Worm (Caenorhabditis elegans) whole organism, young adult: Measurements from ENCODE around the gene Y48E1C.4.

ENCODE experiments used
- B0035.1 ChIP-seq: sonication (generic microtip); optimal IDR thresholded peaks from 2 replicates; lab custom pipeline; 2016; ENCODE audit warnings: missing genetic modification characterization, mild to moderate bottlenecking, missing compliant biosample characterization, missing genotype, missing genetic modification reagents
- C17E4.6 ChIP-seq: fragments of 200-800 bp; sonication (Bioruptor generic); IDR thresholded peaks from 2 replicates; pipeline ENCODE4 v1.3.6; 2022; ENCODE audit warnings: missing genetic modification reagents, missing genetic modification characterization, missing compliant biosample characterization
- F10E7.11 ChIP-seq: sonication (generic microtip); optimal IDR thresholded peaks from 2 replicates; lab custom pipeline; 2017; ENCODE audit warnings: mild to moderate bottlenecking, missing genetic modification characterization, moderate library complexity, missing compliant biosample characterization
- F23B12.7 ChIP-seq: sonication (generic microtip); optimal IDR thresholded peaks from 2 replicates; lab custom pipeline; 2017; ENCODE audit warnings: missing genetic modification characterization, mild to moderate bottlenecking, missing compliant biosample characterization, antibody characterized with exemption, moderate library complexity; ENCODE audit not compliant: insufficient read depth
- F39B2.1 ChIP-seq: fragments of 200-800 bp; sonication (Bioruptor generic); IDR thresholded peaks from 2 replicates; pipeline ENCODE4 v1.3.6; 2022; ENCODE audit warnings: missing genetic modification reagents, missing genetic modification characterization, missing compliant biosample characterization
- F52B5.7 ChIP-seq: sonication (generic microtip); optimal IDR thresholded peaks from 2 replicates; lab custom pipeline; 2016; ENCODE audit warnings: mild to moderate bottlenecking, missing genetic modification characterization, missing compliant biosample characterization
- F55B11.4 ChIP-seq: sonication (generic microtip); optimal IDR thresholded peaks from 2 replicates; lab custom pipeline; 2016; ENCODE audit warnings: missing compliant biosample characterization, missing genetic modification characterization, borderline replicate concordance; ENCODE audit not compliant: insufficient read depth
- F57C9.4 ChIP-seq: sonication (generic microtip); optimal IDR thresholded peaks from 2 replicates; lab custom pipeline; 2017; ENCODE audit warnings: mild to moderate bottlenecking, missing genetic modification characterization, missing compliant biosample characterization
- T07F8.4 ChIP-seq: sonication (generic microtip); optimal IDR thresholded peaks from 2 replicates; lab custom pipeline; 2016; ENCODE audit warnings: mild to moderate bottlenecking, missing genetic modification characterization, moderate library complexity, missing compliant biosample characterization
- Y53F4B.3 ChIP-seq: fragments of 200-800 bp; sonication (Bioruptor generic); IDR thresholded peaks from 2 replicates; pipeline ENCODE4 v1.3.6; 2022; ENCODE audit warnings: missing genetic modification reagents, missing genetic modification characterization, missing compliant biosample characterization
- Y56A3A.18 ChIP-seq: fragments of 200-800 bp; sonication (Bioruptor generic); IDR thresholded peaks from 2 replicates; pipeline ENCODE4 v1.3.6; 2022; ENCODE audit warnings: missing genetic modification reagents, missing genetic modification characterization, missing compliant biosample characterization
- aptf-2 ChIP-seq: fragments of 200-800 bp; sonication (Bioruptor generic); conservative IDR thresholded peaks from 2 replicates; pipeline ENCODE4 v1.3.6; 2022; ENCODE audit warnings: missing genetic modification reagents, missing genetic modification characterization, missing compliant biosample characterization
- attf-6 ChIP-seq: fragments of 200-800 bp; sonication (Bioruptor generic); IDR thresholded peaks from 2 replicates; pipeline ENCODE4 v1.3.6; 2022; ENCODE audit warnings: missing genetic modification reagents, missing genetic modification characterization, missing compliant biosample characterization
- ccch-3 ChIP-seq: fragments of 200-800 bp; sonication (Bioruptor generic); optimal IDR thresholded peaks from 2 replicates; lab custom pipeline; 2018; ENCODE audit warnings: mild to moderate bottlenecking, missing genetic modification characterization, missing compliant biosample characterization
- ceh-40 ChIP-seq: fragments of 200-800 bp; sonication (Bioruptor generic); IDR thresholded peaks from 2 replicates; pipeline ENCODE4 v1.3.6; 2022; ENCODE audit warnings: missing genetic modification characterization, missing compliant biosample characterization
- ceh-58 ChIP-seq: fragments of 200-800 bp; sonication (Bioruptor generic); IDR thresholded peaks from 2 replicates; pipeline ENCODE4 v1.3.6; 2022; ENCODE audit warnings: missing genetic modification characterization, missing compliant biosample characterization
- dpl-1 ChIP-seq: fragments of 150-350 bp; optimal IDR thresholded peaks from 2 replicates; lab custom pipeline; 2014; ENCODE audit warnings: missing biosample characterization, missing genetic modification reagents, missing genetic modification characterization
- ekl-4 ChIP-seq: fragments of 200-800 bp; sonication (Bioruptor generic); IDR thresholded peaks from 2 replicates; pipeline ENCODE4 v1.3.6; 2022; ENCODE audit warnings: missing genetic modification reagents, missing genetic modification characterization, missing compliant biosample characterization
- ets-4 ChIP-seq: fragments of 200-800 bp; sonication (Bioruptor generic); optimal IDR thresholded peaks from 2 replicates; lab custom pipeline; 2018; ENCODE audit warnings: mild to moderate bottlenecking, missing genetic modification characterization, missing compliant biosample characterization
- hlh-12 ChIP-seq: sonication (generic microtip); optimal IDR thresholded peaks from 2 replicates; lab custom pipeline; 2016; ENCODE audit warnings: missing genetic modification characterization, missing compliant biosample characterization
- hlh-26 ChIP-seq: fragments of 200-800 bp; sonication (Bioruptor generic); conservative IDR thresholded peaks from 2 replicates; pipeline ENCODE4 v1.3.6; 2022; ENCODE audit warnings: missing genetic modification reagents, missing genetic modification characterization, missing compliant biosample characterization
- hmg-20 ChIP-seq: fragments of 200-800 bp; sonication (Bioruptor generic); IDR thresholded peaks from 2 replicates; pipeline ENCODE4 v1.3.6; 2022; ENCODE audit warnings: missing genetic modification reagents, missing genetic modification characterization, missing compliant biosample characterization
- hrde-1 ChIP-seq: sonication (generic microtip); optimal IDR thresholded peaks from 2 replicates; lab custom pipeline; 2016; ENCODE audit warnings: missing genetic modification characterization, mild to moderate bottlenecking, missing compliant biosample characterization, moderate library complexity, missing genotype, missing genetic modification reagents, borderline replicate concordance
- hsf-1 ChIP-seq: fragments of 200-800 bp; sonication (Bioruptor generic); IDR thresholded peaks from 2 replicates; pipeline ENCODE4 v1.3.6; 2022; ENCODE audit warnings: missing genetic modification reagents, missing genetic modification characterization, missing compliant biosample characterization
- lag-1 ChIP-seq: fragments of 200-800 bp; sonication (Bioruptor generic); IDR thresholded peaks from 2 replicates; pipeline ENCODE4 v1.3.6; 2022; ENCODE audit warnings: missing genetic modification reagents, missing genetic modification characterization, missing compliant biosample characterization
- lin-35 ChIP-seq, 3 experiments: fragments of 150-350 bp in 2 of 3; sonication (generic microtip) in 1 of 3; optimal IDR thresholded peaks; 2 replicates each; lab custom pipeline; 2014 to 2018; ENCODE audit warnings: missing biosample characterization in 3 of 3, missing genetic modification characterization in 3 of 3, missing genetic modification reagents in 3 of 3
- lsl-1 ChIP-seq: fragments of 200-800 bp; sonication (Bioruptor generic); optimal IDR thresholded peaks from 2 replicates; lab custom pipeline; 2018; ENCODE audit warnings: mild to moderate bottlenecking, missing genetic modification characterization, moderate library complexity, missing compliant biosample characterization
- madf-3 ChIP-seq: fragments of 200-800 bp; sonication (Bioruptor generic); IDR thresholded peaks from 2 replicates; pipeline ENCODE4 v1.3.6; 2022; ENCODE audit warnings: missing genetic modification reagents, missing genetic modification characterization, missing compliant biosample characterization
- mcd-1 ChIP-seq: fragments of 200-800 bp; sonication (Bioruptor generic); IDR thresholded peaks from 2 replicates; pipeline ENCODE4 v1.3.6; 2022; ENCODE audit warnings: missing genetic modification reagents, missing genetic modification characterization, missing compliant biosample characterization
- mxl-1 ChIP-seq: sonication (generic microtip); optimal IDR thresholded peaks from 2 replicates; lab custom pipeline; 2016; ENCODE audit warnings: missing genetic modification characterization, missing compliant biosample characterization
- nfya-2 ChIP-seq: fragments of 200-800 bp; sonication (Bioruptor generic); IDR thresholded peaks from 2 replicates; pipeline ENCODE4 v1.3.6; 2022; ENCODE audit warnings: missing genetic modification reagents, missing genetic modification characterization, missing compliant biosample characterization
- nhr-27 ChIP-seq: fragments of 200-800 bp; sonication (Bioruptor generic); optimal IDR thresholded peaks from 2 replicates; lab custom pipeline; 2018; ENCODE audit warnings: mild to moderate bottlenecking, missing genetic modification characterization, moderate library complexity, missing compliant biosample characterization
- nhr-90 ChIP-seq: sonication (generic microtip); optimal IDR thresholded peaks from 2 replicates; lab custom pipeline; 2016; ENCODE audit warnings: missing genotype, mild to moderate bottlenecking, missing genetic modification characterization, missing compliant biosample characterization
- pbrm-1 ChIP-seq: fragments of 200-800 bp; sonication (Bioruptor generic); IDR thresholded peaks from 2 replicates; pipeline ENCODE4 v1.3.6; 2022; ENCODE audit warnings: missing genetic modification reagents, missing genetic modification characterization, missing compliant biosample characterization
- rcor-1 ChIP-seq: fragments of 200-800 bp; sonication (Bioruptor generic); IDR thresholded peaks from 2 replicates; pipeline ENCODE4 v1.3.6; 2022; ENCODE audit warnings: missing genetic modification reagents, missing genetic modification characterization, missing compliant biosample characterization
- rec-8 ChIP-seq, 2 experiments: sonication (generic microtip); optimal IDR thresholded peaks; 2 replicates each; lab custom pipeline; 2016; ENCODE audit warnings: mild to moderate bottlenecking in 2 of 2, missing genetic modification characterization in 2 of 2, missing genetic modification reagents in 2 of 2, missing genotype in 2 of 2, missing biosample characterization in 1 of 2, missing compliant biosample characterization in 1 of 2, moderate library complexity in 1 of 2
- rpc-1 ChIP-seq, 2 experiments: fragments of 150-350 bp in 1 of 2; sonication (generic microtip) in 1 of 2; optimal IDR thresholded peaks; 2 replicates each; lab custom pipeline; 2014 to 2018; ENCODE audit warnings: missing biosample characterization in 1 of 2, missing genetic modification characterization in 1 of 2, missing genetic modification reagents in 1 of 2, missing genotype in 1 of 2
- sdz-38 ChIP-seq: sonication (generic microtip); optimal IDR thresholded peaks from 2 replicates; lab custom pipeline; 2016; ENCODE audit warnings: missing genotype, missing genetic modification characterization, missing compliant biosample characterization
- snpc-1.1 ChIP-seq: sonication (generic microtip); optimal IDR thresholded peaks from 2 replicates; lab custom pipeline; 2017; ENCODE audit warnings: missing genetic modification characterization, mild to moderate bottlenecking, missing compliant biosample characterization, antibody characterized with exemption, moderate library complexity, missing genotype, missing genetic modification reagents; ENCODE audit not compliant: insufficient read depth
- snpc-3.4 ChIP-seq: sonication (generic microtip); optimal IDR thresholded peaks from 2 replicates; lab custom pipeline; 2017; ENCODE audit warnings: missing genetic modification characterization, mild to moderate bottlenecking, missing compliant biosample characterization, antibody characterized with exemption, moderate library complexity, missing genotype, missing genetic modification reagents
- snpc-4 ChIP-seq, 5 experiments: fragments of 150-350 bp in 1 of 5; sonication (generic microtip) in 4 of 5; optimal IDR thresholded peaks; 2 replicates each; lab custom pipeline; 2014 to 2018; ENCODE audit warnings: missing genetic modification characterization in 5 of 5, missing biosample characterization in 3 of 5, antibody characterized with exemption in 2 of 5, mild to moderate bottlenecking in 2 of 5, missing compliant biosample characterization in 2 of 5, missing genotype in 2 of 5, moderate library complexity in 2 of 5, missing genetic modification reagents in 1 of 5
- sptf-2 ChIP-seq: fragments of 200-800 bp; sonication (Bioruptor generic); optimal IDR thresholded peaks from 2 replicates; lab custom pipeline; 2018; ENCODE audit warnings: mild to moderate bottlenecking, missing genetic modification characterization, missing compliant biosample characterization
- zim-3 ChIP-seq: sonication (generic microtip); optimal IDR thresholded peaks from 2 replicates; lab custom pipeline; 2017; ENCODE audit warnings: mild to moderate bottlenecking, missing genetic modification characterization, moderate library complexity, missing compliant biosample characterization
- ztf-28 ChIP-seq: fragments of 200-800 bp; sonication (Bioruptor generic); IDR thresholded peaks from 2 replicates; pipeline ENCODE4 v1.3.6; 2022; ENCODE audit warnings: missing genetic modification reagents, missing genetic modification characterization, missing compliant biosample characterization
- ztf-3 ChIP-seq: fragments of 200-800 bp; sonication (Bioruptor generic); optimal IDR thresholded peaks from 2 replicates; lab custom pipeline; 2018; ENCODE audit warnings: mild to moderate bottlenecking, missing genetic modification characterization, missing compliant biosample characterization
- ztf-6 ChIP-seq: fragments of 200-800 bp; sonication (Bioruptor generic); IDR thresholded peaks from 2 replicates; pipeline ENCODE4 v1.3.6; 2022; ENCODE audit warnings: missing genetic modification reagents, missing genetic modification characterization, missing compliant biosample characterization

Gene Y48E1C.4

ce11 chrII:13461604-13462375 is 25.2 kb upstream of the Y48E1C.4 start (continued):
- TF ChIP-seq hrde-1 (tag; lab: Kevin White, UChicago) (no peak), snpc-4 (GFP tag; optimal IDR thresholded peaks at IDR 0.05; lab: Kevin White, UChicago) (no peak), snpc-4 (tag; optimal IDR thresholded peaks at IDR 0.05; lab: Kevin White, UChicago) (peak in 3 of 4 experiments; percentile 33 to 36 (median 35)), B0035.1 (tag; lab: Kevin White, UChicago) (no peak), F10E7.11 (tag; lab: Kevin White, UChicago) (no peak), lsl-1 (GFP tag; lab: Kevin White, UChicago) (no peak), hmg-20 (GFP tag; lab: Robert Waterston, UW) (no peak), nfya-2 (GFP tag; lab: Robert Waterston, UW) (no peak), mcd-1 (GFP tag; lab: Robert Waterston, UW) (peak; percentile 59), rcor-1 (GFP tag; lab: Robert Waterston, UW) (no peak; the same call in 1 of the 2 replicates), ztf-3 (GFP tag; lab: Kevin White, UChicago) (no peak), rpc-1 (optimal IDR thresholded peaks at IDR 0.05; lab: Kevin White, UChicago) (no peak), rpc-1 (tag; optimal IDR thresholded peaks at IDR 0.05; lab: Kevin White, UChicago) (no peak), snpc-3.4 (tag; lab: Kevin White, UChicago) (no peak), F39B2.1 (GFP tag; lab: Robert Waterston, UW) (no peak), ztf-6 (GFP tag; lab: Robert Waterston, UW) (no peak), ceh-40 (GFP tag; lab: Robert Waterston, UW) (0 out of 2 replicates have a peak, but pooled peaks have one; percentile 56), madf-3 (GFP tag; lab: Robert Waterston, UW) (no peak), pbrm-1 (no peak), dpl-1 (no peak), rec-8 (tag; optimal IDR thresholded peaks at IDR 0.05; lab: Kevin White, UChicago) (no peak), zim-3 (tag; lab: Kevin White, UChicago) (no peak), lag-1 (GFP tag; lab: Robert Waterston, UW) (no peak), ztf-28 (no peak), sptf-2 (GFP tag; lab: Kevin White, UChicago) (no peak), T07F8.4 (no peak), attf-6 (GFP tag; lab: Robert Waterston, UW) (no peak), nhr-27 (no peak), ccch-3 (no peak), mxl-1 (tag; lab: Kevin White, UChicago) (no peak), snpc-1.1 (no peak), F57C9.4 (tag; lab: Kevin White, UChicago) (no peak), C17E4.6 (GFP tag; lab: Robert Waterston, UW) (no peak), F55B11.4 (tag; lab: Kevin White, UChicago) (no peak), ekl-4 (GFP tag; lab: Robert Waterston, UW) (no peak), F23B12.7 (tag; lab: Kevin White, UChicago) (no peak), F52B5.7 (tag; lab: Kevin White, UChicago) (no peak), hsf-1 (GFP tag; lab: Robert Waterston, UW) (no peak), Y56A3A.18 (GFP tag; lab: Robert Waterston, UW) (no peak), sdz-38 (no peak), hlh-26 (GFP tag; lab: Robert Waterston, UW) (no peak), Y53F4B.3 (no peak), nhr-90 (tag; lab: Kevin White, UChicago) (no peak), hlh-12 (no peak), ceh-58 (no peak), ets-4 (GFP tag; lab: Kevin White, UChicago) (peak; percentile 66), lin-35 (GFP tag; optimal IDR thresholded peaks at IDR 0.05; lab: Kevin White, UChicago) (peak in 1 of 3 experiments; percentile 8), aptf-2 (GFP tag; lab: Robert Waterston, UW) (no peak)
